Worm (Caenorhabditis elegans): Measurements from ENCODE around the gene fbxb-19.

fbxb-19 gene

DNA sequence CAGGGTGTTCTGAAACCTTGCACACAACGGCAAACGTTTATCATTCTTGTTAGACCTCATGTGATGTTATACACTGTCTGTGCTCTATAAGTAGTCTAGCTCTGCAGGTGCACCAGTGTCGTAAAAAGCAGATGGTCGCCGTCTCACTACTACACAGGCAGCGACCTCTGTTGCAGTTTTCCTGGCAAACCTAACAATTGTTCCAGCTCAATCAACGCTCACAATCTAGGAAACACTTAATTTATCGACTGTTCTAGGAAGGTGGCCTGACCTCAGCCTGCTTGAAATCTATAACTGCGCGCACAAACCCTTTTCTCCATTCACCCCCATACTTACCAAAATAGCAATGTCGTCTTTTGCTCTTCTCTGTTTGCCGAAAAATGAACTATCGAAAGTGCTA, 35.3 kb upstream of the fbxb-19 start, which contains the start of gene fbxb-11:
Gene fbxb-11 (plus strand): TSS at position 301 of the 400 bp plus-strand sequence.
- TF ChIP-seq alr-1 (tag; optimal IDR thresholded peaks at IDR 0.05): no peak
- TF ChIP-seq zag-1 (tag; optimal IDR thresholded peaks at IDR 0.05): no peak
- TF ChIP-seq mbf-1 (tag; optimal IDR thresholded peaks at IDR 0.05): no peak
- TF ChIP-seq peb-1 (tag; optimal IDR thresholded peaks at IDR 0.05): no peak
- no peak for TF ChIP-seq mdl-1 (tag; optimal IDR thresholded peaks at IDR 0.05)
- no peak for TF ChIP-seq elt-3 (tag; optimal IDR thresholded peaks at IDR 0.05)
- no peak for TF ChIP-seq crh-2 (tag; optimal IDR thresholded peaks at IDR 0.05)
- TF ChIP-seq blmp-1 (tag; optimal IDR thresholded peaks at IDR 0.05; ENCODE audit: insufficient read depth): no peak
- TF ChIP-seq ZK546.5 (tag; optimal IDR thresholded peaks at IDR 0.05): no peak
- TF ChIP-seq ztf-4 (tag; optimal IDR thresholded peaks at IDR 0.05): no peak
- TF ChIP-seq nhr-21 (tag; optimal IDR thresholded peaks at IDR 0.05): no peak
- TF ChIP-seq sma-9 (GFP tag; optimal IDR thresholded peaks at IDR 0.05): no peak
- TF ChIP-seq sma-9 (tag; optimal IDR thresholded peaks at IDR 0.05): no peak
- TF ChIP-seq ceh-82 (tag; optimal IDR thresholded peaks at IDR 0.05): no peak
- no peak for TF ChIP-seq skn-1 (tag; optimal IDR thresholded peaks at IDR 0.05)
- no peak for TF ChIP-seq ama-1 (optimal IDR thresholded peaks at IDR 0.05)
- TF ChIP-seq elt-1 (tag; optimal IDR thresholded peaks at IDR 0.05): no peak
- TF ChIP-seq ceh-16 (tag; optimal IDR thresholded peaks at IDR 0.05): no peak
- no peak for TF ChIP-seq nhr-11 (tag; optimal IDR thresholded peaks at IDR 0.05)

DNA sequence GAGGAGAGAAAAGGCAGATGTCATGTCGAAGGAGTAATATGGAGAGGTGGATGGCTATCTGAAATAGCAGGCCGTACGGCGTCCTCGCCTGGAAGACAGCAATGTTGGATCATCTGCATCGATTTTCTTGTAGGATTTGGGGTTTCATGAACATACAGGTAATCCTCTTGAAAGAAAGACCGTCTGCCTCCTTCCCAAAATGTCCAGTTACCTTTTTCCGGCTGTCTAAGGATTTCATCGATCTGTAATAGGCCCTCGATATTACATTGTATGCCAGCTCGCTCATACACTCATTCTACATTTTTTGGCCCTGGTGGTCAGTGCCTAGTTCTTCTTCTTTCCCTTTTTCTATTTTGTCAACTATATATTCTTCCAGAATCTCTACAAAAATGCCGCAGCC, 33.4 kb upstream of the fbxb-19 start, which contains the start of the genes fbxb-5 and btb-8:
Gene fbxb-5 (minus strand): TSS at position 101 of the 400 bp plus-strand sequence.
Gene btb-8 (plus strand): TSS at position 377 of the 400 bp plus-strand sequence.
- TF ChIP-seq nhr-11 (tag; optimal IDR thresholded peaks at IDR 0.05) (no peak), peb-1 (tag; optimal IDR thresholded peaks at IDR 0.05) (no peak), dmd-4 (tag; optimal IDR thresholded peaks at IDR 0.05) (no peak), mbf-1 (tag; optimal IDR thresholded peaks at IDR 0.05) (no peak), nhr-129 (tag; optimal IDR thresholded peaks at IDR 0.05) (no peak), nhr-6 (tag; optimal IDR thresholded peaks at IDR 0.05) (no peak), sma-3 (GFP tag; optimal IDR thresholded peaks at IDR 0.05) (no peak), lsy-2 (tag; optimal IDR thresholded peaks at IDR 0.05) (no peak), gmeb-1 (tag; optimal IDR thresholded peaks at IDR 0.05) (no peak), sma-9 (GFP tag; optimal IDR thresholded peaks at IDR 0.05) (no peak), sma-9 (tag; optimal IDR thresholded peaks at IDR 0.05) (no peak)

- no peak for TF ChIP-seq lin-13 (GFP tag; optimal IDR thresholded peaks at IDR 0.05)
- no peak for TF ChIP-seq mbf-1 (tag; optimal IDR thresholded peaks at IDR 0.05)
- TF ChIP-seq zag-1 (tag; optimal IDR thresholded peaks at IDR 0.05): no peak
- TF ChIP-seq ZK546.5 (tag; optimal IDR thresholded peaks at IDR 0.05): no peak
These were observed 30.2 kb upstream of the fbxb-19 start, which contains the start of gene fbxb-48 for ce11 chrII:1719153-1719552. TSS of gene fbxb-48 (minus strand) at chrII:1719253.

- no peak for TF ChIP-seq C34F6.9 (tag; optimal IDR thresholded peaks at IDR 0.05)
- TF ChIP-seq blmp-1 (tag; optimal IDR thresholded peaks at IDR 0.05; ENCODE audit: insufficient read depth): no peak
- no peak for TF ChIP-seq elt-1 (tag; optimal IDR thresholded peaks at IDR 0.05)
These were observed 25.9 kb upstream of the fbxb-19 start, which contains the start of gene btb-6 for ce11 chrII:1714772-1715353. TSS of gene btb-6 (plus strand) at chrII:1715303.

DNA sequence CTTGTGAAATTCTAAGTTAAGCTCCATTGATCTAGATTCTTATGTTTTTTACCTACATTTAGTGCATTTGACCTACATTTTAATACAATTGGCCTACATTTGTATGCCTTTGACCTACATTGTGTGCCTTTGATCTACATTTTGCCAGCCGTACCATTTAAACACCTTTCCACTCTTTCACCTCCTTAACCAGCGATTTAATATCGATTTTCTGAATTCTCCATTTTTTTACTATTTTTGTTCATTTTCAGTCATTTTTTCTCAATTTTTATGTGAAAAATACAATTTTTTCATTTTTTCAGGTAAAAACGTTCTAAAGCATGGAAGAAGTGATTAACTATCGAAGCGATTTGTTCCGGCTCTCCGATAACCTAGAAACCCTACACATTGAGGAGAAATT, 24.0 kb upstream of the fbxb-19 start, which contains the start of gene btb-7:
Gene btb-7 (plus strand): TSS at position 301 of the 400 bp plus-strand sequence.
- TF ChIP-seq F13H6.1 (tag; optimal IDR thresholded peaks at IDR 0.05) (no peak), ztf-11 (tag; optimal IDR thresholded peaks at IDR 0.05) (no peak), C34F6.9 (tag; optimal IDR thresholded peaks at IDR 0.05) (no peak), ztf-1 (GFP tag; conservative IDR thresholded peaks at IDR 0.05) (no peak), alr-1 (tag; optimal IDR thresholded peaks at IDR 0.05) (no peak), ZK546.5 (tag; optimal IDR thresholded peaks at IDR 0.05) (no peak), Y55F3AM.14 (GFP tag; optimal IDR thresholded peaks at IDR 0.05) (no peak), elt-1 (tag; optimal IDR thresholded peaks at IDR 0.05) (no peak), mdl-1 (tag; optimal IDR thresholded peaks at IDR 0.05) (no peak), unc-62 (GFP tag; optimal IDR thresholded peaks at IDR 0.05) (no peak), nhr-6 (tag; optimal IDR thresholded peaks at IDR 0.05) (no peak), nhr-237 (tag; optimal IDR thresholded peaks at IDR 0.05) (no peak), fos-1 (tag; optimal IDR thresholded peaks at IDR 0.05) (no peak), skn-1 (tag; optimal IDR thresholded peaks at IDR 0.05) (no peak), ceh-16 (tag; optimal IDR thresholded peaks at IDR 0.05) (no peak), lin-13 (GFP tag; optimal IDR thresholded peaks at IDR 0.05) (no peak), lin-39 (tag; optimal IDR thresholded peaks at IDR 0.05) (no peak), blmp-1 (tag; optimal IDR thresholded peaks at IDR 0.05; ENCODE audit: insufficient read depth) (no peak)

All from whole organism, L2 larva.